Fruit fly (Drosophila melanogaster) whole organism, embryonic: ENCODE data around the gene CG42335.

Source experiments
- CG10431 ChIP-seq: fragments of 200-800 bp; sonication (Bioruptor generic); optimal IDR thresholded peaks from 3 replicates; lab custom pipeline; 2018; ENCODE audit warnings: missing biosample characterization, mild to moderate bottlenecking, missing genetic modification characterization
- CG10462 ChIP-seq: fragments of 200-800 bp; sonication (Bioruptor generic); optimal IDR thresholded peaks from 2 replicates; lab custom pipeline; 2016; ENCODE audit warnings: missing biosample characterization, missing genetic modification characterization
- CG11093 ChIP-seq: fragments of 200-800 bp; sonication (Bioruptor generic); IDR thresholded peaks from 3 replicates; pipeline ENCODE4 v1.3.6; 2022; ENCODE audit warnings: missing biosample characterization, missing genetic modification characterization
- CG12299 ChIP-seq: fragments of 200-800 bp; sonication (Bioruptor generic); optimal IDR thresholded peaks from 2 replicates; lab custom pipeline; 2018; ENCODE audit warnings: missing biosample characterization, mild to moderate bottlenecking, missing genetic modification characterization
- CG14441 ChIP-seq: fragments of 200-800 bp; sonication (Bioruptor generic); IDR thresholded peaks from 2 replicates; pipeline ENCODE4 v1.3.6; 2022; ENCODE audit warnings: missing biosample characterization, missing genetic modification characterization
- CG15514 ChIP-seq: fragments of 200-800 bp; sonication (Bioruptor generic); optimal IDR thresholded peaks from 3 replicates; lab custom pipeline; 2017; ENCODE audit warnings: missing biosample characterization, missing genetic modification characterization, mild to moderate bottlenecking, moderate library complexity, missing genetic modification reagents
- CG17912 ChIP-seq: fragments of 200-800 bp; sonication (Bioruptor generic); optimal IDR thresholded peaks from 2 replicates; lab custom pipeline; 2018; ENCODE audit warnings: missing biosample characterization, mild to moderate bottlenecking, missing genetic modification characterization
- CG1832 ChIP-seq: fragments of 200-800 bp; sonication (Bioruptor generic); optimal IDR thresholded peaks from 2 replicates; lab custom pipeline; 2017; ENCODE audit warnings: missing biosample characterization, mild to moderate bottlenecking, missing genetic modification characterization, inconsistent platforms
- CG30403 ChIP-seq: fragments of 200-800 bp; sonication (Bioruptor generic); optimal IDR thresholded peaks from 3 replicates; lab custom pipeline; 2016; ENCODE audit warnings: missing biosample characterization, missing genetic modification characterization
- CG32532 ChIP-seq: fragments of 200-800 bp; sonication (Bioruptor generic); IDR thresholded peaks from 2 replicates; pipeline ENCODE4 v1.3.6; 2022; ENCODE audit warnings: missing biosample characterization, missing genetic modification characterization
- CG4820 ChIP-seq: fragments of 200-800 bp; sonication (Bioruptor generic); optimal IDR thresholded peaks from 3 replicates; lab custom pipeline; 2016; ENCODE audit warnings: missing biosample characterization, missing genetic modification characterization
- CG6689 ChIP-seq: fragments of 200-800 bp; sonication (Bioruptor generic); IDR thresholded peaks from 2 replicates; pipeline ENCODE4 v1.3.6; 2022; ENCODE audit warnings: missing biosample characterization, missing genetic modification characterization
- CG6813 ChIP-seq: fragments of 200-800 bp; sonication (Bioruptor generic); optimal IDR thresholded peaks from 2 replicates; lab custom pipeline; 2017; ENCODE audit warnings: missing biosample characterization, missing genetic modification characterization, mild to moderate bottlenecking, moderate library complexity, missing genetic modification reagents
- CG9215 ChIP-seq: fragments of 200-800 bp; sonication (Bioruptor generic); IDR thresholded peaks from 2 replicates; pipeline ENCODE4 v1.3.6; 2022; ENCODE audit warnings: missing biosample characterization, missing genetic modification characterization
- CrebB ChIP-seq: fragments of 200-800 bp; sonication (Bioruptor generic); optimal IDR thresholded peaks from 3 replicates; lab custom pipeline; 2018; ENCODE audit warnings: missing biosample characterization, mild to moderate bottlenecking, missing genetic modification characterization
- Dip3 ChIP-seq: fragments of 200-800 bp; sonication (Bioruptor generic); optimal IDR thresholded peaks from 3 replicates; lab custom pipeline; 2016; ENCODE audit warnings: missing biosample characterization, missing genetic modification characterization
- E2f2 ChIP-seq: fragments of 200-800 bp; sonication (Bioruptor generic); IDR thresholded peaks from 2 replicates; pipeline ENCODE4 v1.3.6; 2022; ENCODE audit warnings: missing biosample characterization, missing genetic modification characterization
- ERR ChIP-seq: fragments of 200-800 bp; sonication (Bioruptor generic); optimal IDR thresholded peaks from 2 replicates; lab custom pipeline; 2016; ENCODE audit warnings: missing biosample characterization, missing genetic modification characterization
- GATAe ChIP-seq: fragments of 200-800 bp; sonication (Bioruptor generic); conservative IDR thresholded peaks from 2 replicates; pipeline ENCODE4 v1.3.6; 2022; ENCODE audit warnings: missing biosample characterization, missing genetic modification characterization
- HLH4C ChIP-seq: fragments of 200-800 bp; sonication (Bioruptor generic); IDR thresholded peaks from 3 replicates; pipeline ENCODE4 v1.3.6; 2022; ENCODE audit warnings: missing biosample characterization, missing genetic modification characterization; ENCODE audit not compliant: partially characterized antibody
- Mad ChIP-seq: fragments of 200-800 bp; sonication (Bioruptor generic); optimal IDR thresholded peaks from 2 replicates; lab custom pipeline; 2016; ENCODE audit warnings: missing biosample characterization, missing genetic modification characterization
- Max ChIP-seq: fragments of 200-800 bp; sonication (Bioruptor generic); optimal IDR thresholded peaks from 2 replicates; lab custom pipeline; 2016; ENCODE audit warnings: missing biosample characterization, mild to moderate bottlenecking, missing genetic modification characterization
- NC2α ChIP-seq: fragments of 200-800 bp; sonication (Bioruptor generic); optimal IDR thresholded peaks from 2 replicates; lab custom pipeline; 2016; ENCODE audit warnings: missing biosample characterization, missing genetic modification characterization
- Sin3A ChIP-seq: fragments of >200 bp; optimal IDR thresholded peaks from 2 replicates; lab custom pipeline; 2018
- TFAM ChIP-seq: fragments of 200-800 bp; sonication (Bioruptor generic); optimal IDR thresholded peaks from 2 replicates; lab custom pipeline; 2017; ENCODE audit warnings: missing biosample characterization, missing genetic modification characterization, inconsistent platforms
- abd-A ChIP-seq: fragments of 200-800 bp; sonication (Bioruptor generic); optimal IDR thresholded peaks from 3 replicates; lab custom pipeline; 2019; ENCODE audit warnings: missing biosample characterization, mild to moderate bottlenecking, missing genetic modification characterization, moderate library complexity
- chinmo ChIP-seq: fragments of 200-800 bp; sonication (Bioruptor generic); IDR thresholded peaks from 4 replicates; pipeline ENCODE4 v1.3.6; 2022; ENCODE audit warnings: missing biosample characterization, missing genetic modification characterization; ENCODE audit not compliant: partially characterized antibody
- danr ChIP-seq: fragments of 200-800 bp; sonication (Bioruptor generic); IDR thresholded peaks from 2 replicates; pipeline ENCODE4 v1.3.6; 2022; ENCODE audit warnings: missing biosample characterization, missing genetic modification characterization
- dmrt11E ChIP-seq: fragments of 200-800 bp; sonication (Bioruptor generic); optimal IDR thresholded peaks from 3 replicates; lab custom pipeline; 2018; ENCODE audit warnings: missing biosample characterization, mild to moderate bottlenecking, missing genetic modification characterization, moderate library complexity
- dpn ChIP-seq, 2 experiments: fragments of 200-800 bp; sonication (Bioruptor generic); optimal IDR thresholded peaks; 3 replicates each; lab custom pipeline; 2016; ENCODE audit warnings: missing biosample characterization in 2 of 2, missing genetic modification characterization in 2 of 2
- exex ChIP-seq: fragments of 200-800 bp; sonication (Bioruptor generic); optimal IDR thresholded peaks from 4 replicates; lab custom pipeline; 2018; ENCODE audit warnings: missing biosample characterization, mild to moderate bottlenecking, missing genetic modification characterization, moderate library complexity
- fd3F ChIP-seq: fragments of 200-800 bp; sonication (Bioruptor generic); optimal IDR thresholded peaks from 2 replicates; lab custom pipeline; 2018; ENCODE audit warnings: missing biosample characterization, mild to moderate bottlenecking, missing genetic modification characterization, moderate library complexity
- gcm ChIP-seq: fragments of 200-800 bp; sonication (Bioruptor generic); optimal IDR thresholded peaks from 2 replicates; lab custom pipeline; 2019; ENCODE audit warnings: missing biosample characterization, mild to moderate bottlenecking, missing genetic modification characterization, moderate library complexity
- grn ChIP-seq: fragments of 200-800 bp; sonication (Bioruptor generic); optimal IDR thresholded peaks from 3 replicates; lab custom pipeline; 2017; ENCODE audit warnings: missing biosample characterization, missing genetic modification characterization
- hkb ChIP-seq, 2 experiments: fragments of 200-800 bp in 1 of 2; fragments of >200 bp in 1 of 2; sonication (Bioruptor generic) in 1 of 2; IDR thresholded peaks in 1 of 2; optimal IDR thresholded peaks in 1 of 2; 2 replicates each; pipeline versions ENCODE4 v1.3.6 to Lab custom; 2017 to 2022; ENCODE audit warnings: missing biosample characterization in 1 of 2, missing genetic modification characterization in 1 of 2
- lab ChIP-seq: fragments of 200-800 bp; sonication (Bioruptor generic); optimal IDR thresholded peaks from 3 replicates; lab custom pipeline; 2017; ENCODE audit warnings: missing biosample characterization, missing genetic modification characterization, mild to moderate bottlenecking, moderate library complexity, missing genetic modification reagents
- mirr ChIP-seq: fragments of 200-800 bp; sonication (Bioruptor generic); optimal IDR thresholded peaks from 3 replicates; lab custom pipeline; 2018; ENCODE audit warnings: missing biosample characterization, mild to moderate bottlenecking, missing genetic modification characterization
- sim ChIP-seq: fragments of 200-800 bp; sonication (Bioruptor generic); IDR thresholded peaks from 2 replicates; pipeline ENCODE4 v1.3.6; 2022; ENCODE audit warnings: missing biosample characterization, missing genetic modification characterization
- sob ChIP-seq: fragments of 200-800 bp; sonication (Bioruptor generic); IDR thresholded peaks from 2 replicates; pipeline ENCODE4 v1.3.6; 2022; ENCODE audit warnings: missing biosample characterization, missing genetic modification characterization
- stwl ChIP-seq: fragments of 200-800 bp; sonication (Bioruptor generic); optimal IDR thresholded peaks from 3 replicates; lab custom pipeline; 2018; ENCODE audit warnings: missing biosample characterization, mild to moderate bottlenecking, missing genetic modification characterization, moderate library complexity
- tio ChIP-seq: fragments of 200-800 bp; sonication (Bioruptor generic); optimal IDR thresholded peaks from 2 replicates; lab custom pipeline; 2017; ENCODE audit warnings: missing biosample characterization, missing genetic modification characterization, inconsistent platforms
- toy ChIP-seq: fragments of 200-800 bp; sonication (Bioruptor generic); IDR thresholded peaks from 2 replicates; pipeline ENCODE4 v1.3.6; 2022; ENCODE audit warnings: missing biosample characterization, missing genetic modification characterization
- usp ChIP-seq: fragments of >200 bp; optimal IDR thresholded peaks from 2 replicates; lab custom pipeline; 2017; ENCODE audit warnings: missing biosample characterization, missing genetic modification characterization
- wdn ChIP-seq: fragments of 200-800 bp; sonication (Bioruptor generic); IDR thresholded peaks from 2 replicates; pipeline ENCODE4 v1.3.6; 2022; ENCODE audit warnings: missing biosample characterization, missing genetic modification characterization
- zf30C ChIP-seq: fragments of 200-800 bp; sonication (Bioruptor generic); optimal IDR thresholded peaks from 3 replicates; lab custom pipeline; 2018; ENCODE audit warnings: missing biosample characterization, mild to moderate bottlenecking, missing genetic modification characterization

CG42335 gene

DNA sequence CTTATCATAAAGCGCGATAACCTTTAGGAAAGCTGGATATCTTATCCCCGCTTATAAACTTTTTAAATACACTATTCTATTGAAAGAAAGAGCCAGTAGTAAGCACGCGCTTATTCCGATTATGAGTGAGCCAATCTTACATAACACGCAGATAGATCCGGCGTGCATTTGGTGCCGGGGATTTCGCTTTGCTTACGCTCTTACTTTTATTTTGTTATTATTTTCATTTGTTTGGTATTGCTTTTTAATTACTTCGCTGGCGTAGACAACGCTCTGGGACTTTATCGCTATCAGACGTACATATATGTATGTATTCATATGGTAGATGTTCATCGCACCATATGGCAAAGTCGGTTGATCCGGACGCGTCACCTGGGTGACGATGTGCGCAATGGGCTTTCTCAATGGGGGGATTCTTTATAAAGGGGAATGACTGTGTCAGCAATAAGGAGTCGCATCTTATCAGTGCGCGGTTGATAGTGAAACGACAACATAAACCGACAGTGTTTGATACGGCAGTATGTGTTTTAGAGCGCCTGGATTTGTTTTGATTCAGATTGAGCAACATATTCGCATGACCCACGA, 17.7 kb upstream of the CG42335 start (continued):
- TF ChIP-seq Dip3 (no peak), Max (GFP tag; lab: Kevin White, UChicago) (no peak), tio (GFP tag; lab: Kevin White, UChicago) (no peak), CG4820 (GFP tag; lab: Kevin White, UChicago) (no peak), CG10431 (no peak), wdn (GFP tag; lab: Robert Waterston, UW) (no peak), dpn (GFP tag; optimal IDR thresholded peaks at IDR 0.05; lab: Kevin White, UChicago) (no peak), stwl (no peak), gcm (no peak), usp (GFP tag; lab: Kevin White, UChicago) (no peak), CG14441 (no peak), CG15514 (GFP tag; lab: Kevin White, UChicago) (no peak), E2f2 (GFP tag; lab: Robert Waterston, UW) (no peak), fd3F (no peak), ERR (no peak), GATAe (GFP tag; lab: Robert Waterston, UW) (peak; percentile 50; the same call in 1 of the 2 replicates), mirr (GFP tag; lab: Kevin White, UChicago) (peak; percentile 39), CG12299 (tag; lab: Kevin White, UChicago) (no peak), Sin3A (no peak), HLH4C (GFP tag; lab: Robert Waterston, UW) (no peak), sim (GFP tag; lab: Robert Waterston, UW) (no peak), NC2α (no peak), Mad (GFP tag; lab: Kevin White, UChicago) (no peak), CG32532 (GFP tag; lab: Robert Waterston, UW) (no peak), exex (tag; lab: Kevin White, UChicago) (peak; percentile 83), CG6689 (no peak), abd-A (tag; lab: Kevin White, UChicago) (no peak), grn (GFP tag; lab: Kevin White, UChicago) (peak; percentile 64), CG10462 (GFP tag; lab: Kevin White, UChicago) (no peak), chinmo (GFP tag; lab: Robert Waterston, UW) (0 out of 4 replicates have a peak, but pooled peaks have one; percentile 27), CG30403 (no peak), dmrt11E (tag; lab: Kevin White, UChicago) (no peak), CG6813 (GFP tag; lab: Kevin White, UChicago) (no peak), CG9215 (GFP tag; lab: Robert Waterston, UW) (no peak), sob (GFP tag; lab: Robert Waterston, UW) (no peak), CrebB (tag; lab: Kevin White, UChicago) (no peak), danr (GFP tag; lab: Robert Waterston, UW) (no peak), zf30C (no peak), hkb (optimal IDR thresholded peaks at IDR 0.05; lab: Kevin White, UChicago) (no peak), hkb (GFP tag; IDR thresholded peaks at IDR 0.05; lab: Robert Waterston, UW) (no peak), lab (GFP tag; lab: Kevin White, UChicago) (peak; percentile 25), toy (GFP tag; lab: Robert Waterston, UW) (no peak), CG11093 (GFP tag; lab: Robert Waterston, UW) (no peak), CG17912 (GFP tag; lab: Kevin White, UChicago) (no peak), CG1832 (GFP tag; lab: Kevin White, UChicago) (no peak), TFAM (GFP tag; lab: Kevin White, UChicago) (no peak)
- TF ChIP-seq, all 482 proteins: peak for 15
